Fruit fly (Drosophila melanogaster): Measurements from ENCODE around the gene fzy.

The fzy gene

DNA sequence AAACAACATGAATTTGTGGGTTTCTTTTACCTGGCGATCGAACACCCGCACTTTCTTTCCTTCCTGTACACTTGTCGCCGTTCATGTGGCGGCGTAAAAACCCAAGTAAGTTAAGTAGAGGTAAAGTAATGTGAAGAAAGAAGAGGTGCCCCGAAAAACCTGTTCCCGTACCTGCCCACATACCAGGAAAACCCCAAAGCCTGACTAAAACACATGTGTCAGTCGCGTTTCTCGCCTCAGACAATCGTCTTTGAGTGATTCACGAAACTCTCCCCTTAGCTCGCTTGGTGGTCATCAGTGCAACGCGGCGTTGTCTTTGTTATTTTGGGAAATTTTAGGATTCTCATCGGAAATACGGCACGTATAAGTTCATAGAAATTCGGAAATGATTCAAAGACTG lies 12.8 kb downstream of the fzy start:
- TF ChIP-seq ss (GFP tag; optimal IDR thresholded peaks at IDR 0.05) (no peak), topi (GFP tag; optimal IDR thresholded peaks at IDR 0.05) (no peak), Sox102F (GFP tag; optimal IDR thresholded peaks at IDR 0.05) (no peak), CG6854 (GFP tag; optimal IDR thresholded peaks at IDR 0.05) (peak; percentile 29), cyc (GFP tag; optimal IDR thresholded peaks at IDR 0.05) (no peak), Eip93F (GFP tag; optimal IDR thresholded peaks at IDR 0.05) (no peak), eg (GFP tag; IDR thresholded peaks at IDR 0.05) (0 out of 3 replicates have a peak, but pooled peaks have one; percentile 8), Smox (GFP tag; optimal IDR thresholded peaks at IDR 0.05) (no peak), acj6 (GFP tag; optimal IDR thresholded peaks at IDR 0.05) (no peak), Blimp-1 (GFP tag; optimal IDR thresholded peaks at IDR 0.05) (no peak)

DNA sequence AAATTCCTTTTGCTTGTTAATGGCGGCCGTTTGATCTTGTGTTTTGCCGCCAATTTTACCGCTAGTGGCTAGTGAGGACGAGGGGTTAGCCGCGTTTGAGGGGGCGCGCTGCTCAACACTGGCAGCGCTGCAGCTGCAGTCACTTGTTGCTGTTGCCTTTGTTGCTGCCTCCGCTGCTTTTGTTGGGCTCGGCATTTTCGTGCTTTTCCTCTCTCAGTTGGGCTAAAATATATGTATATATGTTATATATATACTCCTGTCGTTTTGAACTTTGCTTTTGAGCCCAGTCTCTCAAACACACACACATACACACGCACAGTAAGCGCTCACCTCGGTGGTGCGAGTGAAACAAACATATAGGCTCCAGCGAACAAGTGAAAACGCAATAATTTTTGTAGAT lies 14.1 kb downstream of the fzy start:
- peak; percentile 8 for TF ChIP-seq net (GFP tag; optimal IDR thresholded peaks at IDR 0.05)
- TF ChIP-seq Lpt (GFP tag; optimal IDR thresholded peaks at IDR 0.05), result no peak
- peak; percentile 76 for TF ChIP-seq Eip78C (GFP tag)
- no peak for TF ChIP-seq Met (GFP tag; optimal IDR thresholded peaks at IDR 0.05)
- TF ChIP-seq CG3919 (GFP tag; optimal IDR thresholded peaks at IDR 0.05), result no peak
- no peak for TF ChIP-seq Hr38 (GFP tag; optimal IDR thresholded peaks at IDR 0.05)
- no peak for TF ChIP-seq fkh (GFP tag; optimal IDR thresholded peaks at IDR 0.05)
- TF ChIP-seq Blimp-1 (GFP tag; optimal IDR thresholded peaks at IDR 0.05), result peak; percentile 31
- peak; percentile 59; the same call in 2 of the 3 replicates for TF ChIP-seq CG6163 (GFP tag; IDR thresholded peaks at IDR 0.05)
- TF ChIP-seq CG34406 (GFP tag; optimal IDR thresholded peaks at IDR 0.05), result no peak
- no peak for TF ChIP-seq Eip75B (GFP tag; optimal IDR thresholded peaks at IDR 0.05)
- no peak for TF ChIP-seq dac (GFP tag; optimal IDR thresholded peaks at IDR 0.05)
- TF ChIP-seq CG10631 (GFP tag; optimal IDR thresholded peaks at IDR 0.05), result no peak
- TF ChIP-seq CG15336 (GFP tag; IDR thresholded peaks at IDR 0.05), result peak; percentile 22; the same call in 1 of the 2 replicates
- TF ChIP-seq CG4318 (GFP tag; optimal IDR thresholded peaks at IDR 0.05), result no peak
- no peak for TF ChIP-seq dsx (GFP tag; optimal IDR thresholded peaks at IDR 0.05; ENCODE audit: poor library complexity, severe bottlenecking)
- no peak for TF ChIP-seq pdm3 (GFP tag; optimal IDR thresholded peaks at IDR 0.05)
- TF ChIP-seq esn (GFP tag; optimal IDR thresholded peaks at IDR 0.05), result no peak
- TF ChIP-seq CG7368 (GFP tag; optimal IDR thresholded peaks at IDR 0.05), result no peak
- TF ChIP-seq Smox (GFP tag; optimal IDR thresholded peaks at IDR 0.05), result no peak
- no peak for TF ChIP-seq Gug (GFP tag; IDR thresholded peaks at IDR 0.05)
- TF ChIP-seq eg (GFP tag; IDR thresholded peaks at IDR 0.05), result no peak
- TF ChIP-seq CG8319 (GFP tag; optimal IDR thresholded peaks at IDR 0.05), result no peak
- no peak for TF ChIP-seq CG1621 (tag; optimal IDR thresholded peaks at IDR 0.05)
- TF ChIP-seq Ets21C (GFP tag; optimal IDR thresholded peaks at IDR 0.05), result no peak
- TF ChIP-seq CG3032 (tag; optimal IDR thresholded peaks at IDR 0.05), result no peak
- no peak for TF ChIP-seq CG8119 (GFP tag; IDR thresholded peaks at IDR 0.05)
- TF ChIP-seq fd59A (GFP tag; optimal IDR thresholded peaks at IDR 0.05), result no peak
- no peak for TF ChIP-seq CG6792 (GFP tag; optimal IDR thresholded peaks at IDR 0.05)
- TF ChIP-seq salr (GFP tag; optimal IDR thresholded peaks at IDR 0.05), result no peak
- no peak for TF ChIP-seq CG10669 (GFP tag; optimal IDR thresholded peaks at IDR 0.05)
- TF ChIP-seq svp (GFP tag), result peak; percentile 89
- peak; percentile 22 for TF ChIP-seq vri (GFP tag; optimal IDR thresholded peaks at IDR 0.05)
- TF ChIP-seq lz (GFP tag; optimal IDR thresholded peaks at IDR 0.05), result no peak
- TF ChIP-seq acj6 (GFP tag; optimal IDR thresholded peaks at IDR 0.05), result no peak
- no peak for TF ChIP-seq Ets96B (tag; optimal IDR thresholded peaks at IDR 0.05)
- TF ChIP-seq CG11294 (GFP tag; IDR thresholded peaks at IDR 0.05), result no peak
- TF ChIP-seq OdsH (GFP tag; optimal IDR thresholded peaks at IDR 0.05), result no peak
- peak; percentile 17 for TF ChIP-seq CG6808 (GFP tag; optimal IDR thresholded peaks at IDR 0.05)
- TF ChIP-seq Sox15 (GFP tag; optimal IDR thresholded peaks at IDR 0.05), result no peak
- TF ChIP-seq ss (GFP tag; optimal IDR thresholded peaks at IDR 0.05), result peak; percentile 49 to 70
- TF ChIP-seq cyc (GFP tag; optimal IDR thresholded peaks at IDR 0.05), result no peak
- TF ChIP-seq CG11762 (GFP tag; optimal IDR thresholded peaks at IDR 0.05; ENCODE audit: insufficient read depth), result no peak
- TF ChIP-seq fd85E (GFP tag; optimal IDR thresholded peaks at IDR 0.05), result no peak
- no peak for TF ChIP-seq Hr39 (GFP tag; optimal IDR thresholded peaks at IDR 0.05)
- TF ChIP-seq CG11902 (GFP tag; optimal IDR thresholded peaks at IDR 0.05), result no peak

Measured in whole organism, prepupa.